Fruit fly (Drosophila melanogaster): Measurements from ENCODE around the gene CG33203.

The CG33203 gene

DNA sequence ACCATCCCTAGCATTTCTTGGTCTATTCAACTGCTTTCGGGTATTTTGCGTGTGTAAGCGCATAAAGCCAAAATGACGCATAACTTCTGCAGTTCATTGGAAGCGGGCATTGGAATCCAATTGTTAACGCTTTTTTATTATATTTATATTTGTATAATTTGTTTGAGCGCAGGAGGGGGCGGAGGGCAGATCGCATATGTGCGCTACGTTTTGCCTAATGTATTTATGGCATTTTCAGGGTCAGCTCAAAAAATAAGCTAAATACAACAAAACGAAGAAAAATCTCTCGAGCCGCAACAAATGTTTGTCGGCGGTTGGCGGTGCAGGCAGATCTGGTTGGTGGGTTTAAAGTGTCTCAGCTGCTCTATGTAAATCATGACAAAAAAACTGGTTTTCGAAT lies 10.4 kb upstream of the CG33203 start:
- no peak for TF ChIP-seq CG34406 (GFP tag; optimal IDR thresholded peaks at IDR 0.05)
- peak; percentile 14 for TF ChIP-seq fkh (GFP tag; optimal IDR thresholded peaks at IDR 0.05)

DNA sequence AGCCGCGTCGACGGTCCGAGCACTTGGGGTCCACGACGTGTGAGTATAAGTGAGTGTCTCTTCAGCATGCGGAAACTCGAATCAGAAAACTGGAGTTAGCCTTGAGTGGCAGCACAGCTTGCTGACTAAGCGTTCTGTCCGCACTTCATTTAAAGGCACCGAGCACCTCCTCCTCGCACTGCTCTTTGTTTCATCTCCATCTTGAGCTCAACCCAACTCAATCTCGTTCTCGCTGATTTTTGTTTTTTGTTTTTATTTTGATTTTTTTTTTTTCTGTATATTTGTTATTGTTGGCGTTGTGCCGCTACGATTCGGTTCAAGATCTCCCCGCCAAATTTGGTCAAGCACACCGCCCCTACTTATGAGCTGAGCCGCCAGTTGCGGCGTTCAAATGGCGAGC lies 7.5 kb upstream of the CG33203 start:
- TF ChIP-seq Eip78C (GFP tag) (peak; percentile 47), net (GFP tag; optimal IDR thresholded peaks at IDR 0.05) (no peak), svp (GFP tag) (peak; percentile 72), CG34406 (GFP tag; optimal IDR thresholded peaks at IDR 0.05) (no peak), ss (GFP tag; optimal IDR thresholded peaks at IDR 0.05) (peak; percentile 29 to 57)

- TF ChIP-seq Gug (GFP tag; IDR thresholded peaks at IDR 0.05): no peak
- peak; percentile 0 for TF ChIP-seq Sox14 (GFP tag; optimal IDR thresholded peaks at IDR 0.05)
- TF ChIP-seq Hr38 (GFP tag; optimal IDR thresholded peaks at IDR 0.05): no peak
- TF ChIP-seq CG1621 (tag; optimal IDR thresholded peaks at IDR 0.05): peak; percentile 8
- TF ChIP-seq CG11762 (GFP tag; optimal IDR thresholded peaks at IDR 0.05; ENCODE audit: insufficient read depth): no peak
- no peak for TF ChIP-seq CG32006 (GFP tag; optimal IDR thresholded peaks at IDR 0.05)
- TF ChIP-seq pdm3 (GFP tag; optimal IDR thresholded peaks at IDR 0.05): no peak
- no peak for TF ChIP-seq lz (GFP tag; optimal IDR thresholded peaks at IDR 0.05)
- TF ChIP-seq CG15336 (GFP tag; IDR thresholded peaks at IDR 0.05): peak; percentile 45; the same call in 1 of the 2 replicates
- TF ChIP-seq CG34406 (GFP tag; optimal IDR thresholded peaks at IDR 0.05): no peak
- no peak for TF ChIP-seq Sox15 (GFP tag; optimal IDR thresholded peaks at IDR 0.05)
- TF ChIP-seq esn (GFP tag; optimal IDR thresholded peaks at IDR 0.05): peak; percentile 26
- no peak for TF ChIP-seq CG8632 (GFP tag; optimal IDR thresholded peaks at IDR 0.05)
- TF ChIP-seq CG9139 (GFP tag; optimal IDR thresholded peaks at IDR 0.05): no peak
- peak; percentile 65 for TF ChIP-seq CG6163 (GFP tag; IDR thresholded peaks at IDR 0.05)
- TF ChIP-seq CG6808 (GFP tag; optimal IDR thresholded peaks at IDR 0.05): no peak
- TF ChIP-seq Eip78C (GFP tag): peak; percentile 56
- peak; percentile 21 for TF ChIP-seq CG6276 (GFP tag; optimal IDR thresholded peaks at IDR 0.05)
- TF ChIP-seq CG6854 (GFP tag; optimal IDR thresholded peaks at IDR 0.05): no peak
- TF ChIP-seq ss (GFP tag; optimal IDR thresholded peaks at IDR 0.05): peak in 1 of 2 experiments; percentile 17
- TF ChIP-seq OdsH (GFP tag; optimal IDR thresholded peaks at IDR 0.05): no peak
- TF ChIP-seq CG31627 (GFP tag; optimal IDR thresholded peaks at IDR 0.05): no peak
- peak; percentile 64 for TF ChIP-seq CG3919 (GFP tag; optimal IDR thresholded peaks at IDR 0.05)
- no peak for TF ChIP-seq dsx (GFP tag; optimal IDR thresholded peaks at IDR 0.05; ENCODE audit: poor library complexity, severe bottlenecking)
- TF ChIP-seq CG16779 (tag; optimal IDR thresholded peaks at IDR 0.05): no peak
- peak; percentile 8 for TF ChIP-seq Met (GFP tag; optimal IDR thresholded peaks at IDR 0.05)
- peak; percentile 54 for TF ChIP-seq svp (GFP tag)
- TF ChIP-seq eg (GFP tag; IDR thresholded peaks at IDR 0.05): peak; percentile 46; the same call in 1 of the 3 replicates
- no peak for TF ChIP-seq achi (GFP tag; optimal IDR thresholded peaks at IDR 0.05)
- TF ChIP-seq topi (GFP tag; optimal IDR thresholded peaks at IDR 0.05): no peak
These were observed 4.1 kb upstream of the CG33203 start for dm6 chr3R:28891513-28892097.

DNA sequence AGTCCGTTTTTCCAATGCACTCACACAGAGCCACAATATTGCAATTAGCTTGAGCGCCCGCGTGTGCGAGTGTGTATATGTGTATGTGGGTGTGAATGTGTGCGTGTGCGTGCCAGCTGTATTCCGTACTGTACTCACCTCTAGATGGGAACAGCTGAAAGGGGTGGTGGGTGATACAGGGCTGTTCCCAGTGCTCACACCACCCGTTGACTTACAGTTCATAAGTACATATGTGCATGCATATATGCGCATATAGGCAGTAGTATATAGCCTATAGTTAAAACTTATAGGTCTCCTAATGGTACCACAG lies 1.9 kb upstream of the CG33203 start:
- TF ChIP-seq Eip75B (GFP tag; optimal IDR thresholded peaks at IDR 0.05) (no peak), svp (GFP tag) (peak; percentile 58), Eip78C (GFP tag) (peak; percentile 52), ss (GFP tag; optimal IDR thresholded peaks at IDR 0.05) (peak in 1 of 2 experiments; percentile 54), CG1621 (tag; optimal IDR thresholded peaks at IDR 0.05) (no peak), Ets21C (GFP tag; optimal IDR thresholded peaks at IDR 0.05) (no peak), CG8119 (GFP tag; IDR thresholded peaks at IDR 0.05) (no peak), CG10669 (GFP tag; optimal IDR thresholded peaks at IDR 0.05) (no peak), fd59A (GFP tag; optimal IDR thresholded peaks at IDR 0.05) (no peak), CG3919 (GFP tag; optimal IDR thresholded peaks at IDR 0.05) (no peak), Sox14 (GFP tag; optimal IDR thresholded peaks at IDR 0.05) (no peak), eg (GFP tag; IDR thresholded peaks at IDR 0.05) (peak; percentile 48; the same call in 1 of the 3 replicates), CG31627 (GFP tag; optimal IDR thresholded peaks at IDR 0.05) (no peak), CG10631 (GFP tag; optimal IDR thresholded peaks at IDR 0.05) (no peak), dac (GFP tag; optimal IDR thresholded peaks at IDR 0.05) (no peak), net (GFP tag; optimal IDR thresholded peaks at IDR 0.05) (peak; percentile 5)

Data from whole organism, prepupa.